Fruit fly (Drosophila melanogaster) whole organism, embryonic: ENCODE results near the gene Rab39.
A peak's percentile ranks its signal among the peaks of the same experiment; 100 is the strongest.

ENCODE experiments used
- B-H1 ChIP-seq: fragments of 200-800 bp; sonication (Bioruptor generic); IDR thresholded peaks from 3 replicates; pipeline ENCODE4 v1.3.6; 2022; ENCODE audit warnings: missing biosample characterization, missing genetic modification characterization
- BEAF-32 ChIP-seq: fragments of 200-800 bp; sonication (Bioruptor generic); optimal IDR thresholded peaks from 3 replicates; lab custom pipeline; 2017; ENCODE audit warnings: missing biosample characterization, missing genetic modification characterization, mild to moderate bottlenecking, moderate library complexity, missing genetic modification reagents
- Bgb ChIP-seq: fragments of 200-800 bp; sonication (Bioruptor generic); IDR thresholded peaks from 2 replicates; pipeline ENCODE4 v1.3.6; 2022; ENCODE audit warnings: missing biosample characterization, missing genetic modification characterization; ENCODE audit not compliant: partially characterized antibody
- CG10366 ChIP-seq: fragments of 200-800 bp; sonication (Bioruptor generic); IDR thresholded peaks from 2 replicates; pipeline ENCODE4 v1.3.6; 2022; ENCODE audit warnings: missing biosample characterization, missing genetic modification characterization
- CG11456 ChIP-seq: fragments of 200-800 bp; sonication (Bioruptor generic); IDR thresholded peaks from 3 replicates; pipeline ENCODE4 v1.3.6; 2022; ENCODE audit warnings: missing biosample characterization, missing genetic modification characterization
- CG11504 ChIP-seq: fragments of 200-800 bp; sonication (Bioruptor generic); optimal IDR thresholded peaks from 3 replicates; lab custom pipeline; 2019; ENCODE audit warnings: missing biosample characterization, mild to moderate bottlenecking, missing genetic modification characterization, moderate library complexity
- CG11560 ChIP-seq: fragments of 200-800 bp; sonication (Bioruptor generic); IDR thresholded peaks from 3 replicates; pipeline ENCODE4 v1.3.6; 2022; ENCODE audit warnings: missing biosample characterization, missing genetic modification characterization
- CG12659 ChIP-seq: fragments of 200-800 bp; sonication (Bioruptor generic); optimal IDR thresholded peaks from 3 replicates; lab custom pipeline; 2017; ENCODE audit warnings: mild to moderate bottlenecking, missing biosample characterization, missing genetic modification reagents, missing genetic modification characterization
- CG13296 ChIP-seq: fragments of 200-800 bp; sonication (Bioruptor generic); optimal IDR thresholded peaks from 3 replicates; lab custom pipeline; 2018; ENCODE audit warnings: missing biosample characterization, mild to moderate bottlenecking, missing genetic modification characterization
- CG13424 ChIP-seq: fragments of 200-800 bp; sonication (Bioruptor generic); optimal IDR thresholded peaks from 2 replicates; lab custom pipeline; 2019; ENCODE audit warnings: missing biosample characterization, mild to moderate bottlenecking, missing genetic modification characterization, moderate library complexity
- CG13624 ChIP-seq: fragments of 200-800 bp; sonication (Bioruptor generic); optimal IDR thresholded peaks from 2 replicates; lab custom pipeline; 2016; ENCODE audit warnings: missing biosample characterization, missing genetic modification characterization
- CG13894 ChIP-seq: fragments of 200-800 bp; sonication (Bioruptor generic); optimal IDR thresholded peaks from 3 replicates; lab custom pipeline; 2018; ENCODE audit warnings: missing biosample characterization, mild to moderate bottlenecking, missing genetic modification characterization, moderate library complexity
- CG14710 ChIP-seq: fragments of 200-800 bp; sonication (Bioruptor generic); optimal IDR thresholded peaks from 3 replicates; lab custom pipeline; 2019; ENCODE audit warnings: missing biosample characterization, mild to moderate bottlenecking, missing genetic modification characterization, moderate library complexity
- CG1647 ChIP-seq: fragments of 200-800 bp; sonication (Bioruptor generic); optimal IDR thresholded peaks from 3 replicates; lab custom pipeline; 2016; ENCODE audit warnings: missing biosample characterization, missing genetic modification characterization
- CG2116 ChIP-seq: fragments of 200-800 bp; sonication (Bioruptor generic); optimal IDR thresholded peaks from 3 replicates; lab custom pipeline; 2018; ENCODE audit warnings: missing biosample characterization, mild to moderate bottlenecking, missing genetic modification characterization
- CG2199 ChIP-seq: fragments of 200-800 bp; sonication (Bioruptor generic); IDR thresholded peaks from 3 replicates; pipeline ENCODE4 v1.3.6; 2022; ENCODE audit warnings: missing biosample characterization, missing genetic modification characterization
- CG4360 ChIP-seq: fragments of 200-800 bp; sonication (Bioruptor generic); IDR thresholded peaks from 2 replicates; pipeline ENCODE4 v1.3.6; 2022; ENCODE audit warnings: missing biosample characterization, missing genetic modification characterization
- CG4617 ChIP-seq: fragments of 200-800 bp; sonication (Bioruptor generic); optimal IDR thresholded peaks from 3 replicates; lab custom pipeline; 2016; ENCODE audit warnings: missing biosample characterization, missing genetic modification characterization, borderline replicate concordance
- CG8944 ChIP-seq: fragments of 200-800 bp; sonication (Bioruptor generic); optimal IDR thresholded peaks from 3 replicates; lab custom pipeline; 2016; ENCODE audit warnings: missing biosample characterization, missing genetic modification characterization
- CG9609 ChIP-seq: fragments of 200-800 bp; sonication (Bioruptor generic); optimal IDR thresholded peaks from 3 replicates; lab custom pipeline; 2016; ENCODE audit warnings: missing biosample characterization, missing genetic modification characterization
- CoRest ChIP-seq: fragments of 200-800 bp; sonication (Bioruptor generic); optimal IDR thresholded peaks from 3 replicates; lab custom pipeline; 2018; ENCODE audit warnings: missing biosample characterization, mild to moderate bottlenecking, missing genetic modification characterization, moderate library complexity
- E2f1 ChIP-seq: fragments of 200-800 bp; sonication (Bioruptor generic); IDR thresholded peaks from 2 replicates; pipeline ENCODE4 v1.3.6; 2022; ENCODE audit warnings: missing biosample characterization, missing genetic modification characterization
- Ets65A ChIP-seq: fragments of 200-800 bp; sonication (Bioruptor generic); peaks from one replicate; lab custom pipeline; 2016; ENCODE audit warnings: missing biosample characterization, missing genetic modification characterization
- Fer3 ChIP-seq: fragments of 200-800 bp; sonication (Bioruptor generic); optimal IDR thresholded peaks from 2 replicates; lab custom pipeline; 2018; ENCODE audit warnings: missing biosample characterization, mild to moderate bottlenecking, missing genetic modification characterization, moderate library complexity
- HLH3B ChIP-seq: fragments of 200-800 bp; sonication (Bioruptor generic); IDR thresholded peaks from 2 replicates; pipeline ENCODE4 v1.3.6; 2022; ENCODE audit warnings: missing biosample characterization, missing genetic modification characterization
- Hr51 ChIP-seq, 2 experiments: fragments of 200-800 bp; sonication (Bioruptor generic); optimal IDR thresholded peaks; 2 replicates in 1 of 2; 3 replicates in 1 of 2; lab custom pipeline; 2016 to 2018; ENCODE audit warnings: missing biosample characterization in 2 of 2, missing genetic modification characterization in 2 of 2, mild to moderate bottlenecking in 1 of 2, moderate library complexity in 1 of 2
- Jarid2 ChIP-seq: fragments of 200-800 bp; sonication (Bioruptor generic); optimal IDR thresholded peaks from 3 replicates; lab custom pipeline; 2017; ENCODE audit warnings: mild to moderate bottlenecking, missing biosample characterization, missing genetic modification reagents, missing genetic modification characterization
- Kr ChIP-seq: fragments of 200-800 bp; sonication (Bioruptor generic); optimal IDR thresholded peaks from 2 replicates; lab custom pipeline; 2017; ENCODE audit warnings: missing biosample characterization, mild to moderate bottlenecking, missing genetic modification characterization
- Mes4 ChIP-seq: fragments of 200-800 bp; sonication (Bioruptor generic); optimal IDR thresholded peaks from 2 replicates; lab custom pipeline; 2016; ENCODE audit warnings: missing biosample characterization, missing genetic modification characterization
- Rfx ChIP-seq: fragments of 200-800 bp; sonication (Bioruptor generic); IDR thresholded peaks from 2 replicates; pipeline ENCODE4 v1.3.6; 2022; ENCODE audit warnings: missing biosample characterization, missing genetic modification characterization
- Sry-δ ChIP-seq: fragments of 200-800 bp; sonication (Bioruptor generic); optimal IDR thresholded peaks from 2 replicates; lab custom pipeline; 2016; ENCODE audit warnings: missing biosample characterization, missing genetic modification characterization
- Xbp1 ChIP-seq: fragments of 200-800 bp; sonication (Bioruptor generic); optimal IDR thresholded peaks from 3 replicates; lab custom pipeline; 2016; ENCODE audit warnings: missing biosample characterization, mild to moderate bottlenecking, missing genetic modification characterization
- ara ChIP-seq: fragments of 200-800 bp; sonication (Bioruptor generic); IDR thresholded peaks from 2 replicates; pipeline ENCODE4 v1.3.6; 2022; ENCODE audit warnings: missing biosample characterization, missing genetic modification characterization
- chif ChIP-seq, 2 experiments: fragments of 200-800 bp; sonication (Bioruptor generic); optimal IDR thresholded peaks; 3 replicates each; lab custom pipeline; 2016; ENCODE audit warnings: missing biosample characterization in 2 of 2, missing genetic modification characterization in 2 of 2
- dpn ChIP-seq, 2 experiments: fragments of 200-800 bp; sonication (Bioruptor generic); optimal IDR thresholded peaks; 3 replicates each; lab custom pipeline; 2016; ENCODE audit warnings: missing biosample characterization in 2 of 2, missing genetic modification characterization in 2 of 2
- emc ChIP-seq: fragments of 200-800 bp; sonication (Bioruptor generic); optimal IDR thresholded peaks from 2 replicates; lab custom pipeline; 2016; ENCODE audit warnings: missing biosample characterization, missing genetic modification characterization
- gcm ChIP-seq: fragments of 200-800 bp; sonication (Bioruptor generic); optimal IDR thresholded peaks from 2 replicates; lab custom pipeline; 2019; ENCODE audit warnings: missing biosample characterization, mild to moderate bottlenecking, missing genetic modification characterization, moderate library complexity
- kay ChIP-seq: fragments of 200-800 bp; sonication (Bioruptor generic); optimal IDR thresholded peaks from 2 replicates; lab custom pipeline; 2016; ENCODE audit warnings: missing biosample characterization, missing genetic modification characterization
- ken ChIP-seq: fragments of 200-800 bp; sonication (Bioruptor generic); IDR thresholded peaks from 3 replicates; pipeline ENCODE4 v1.3.6; 2022; ENCODE audit warnings: missing biosample characterization, missing genetic modification characterization
- klu ChIP-seq: fragments of 200-800 bp; sonication (Bioruptor generic); IDR thresholded peaks from 2 replicates; pipeline ENCODE4 v1.3.6; 2022; ENCODE audit warnings: missing biosample characterization, missing genetic modification characterization
- knrl ChIP-seq: fragments of 200-800 bp; sonication (Bioruptor generic); IDR thresholded peaks from 3 replicates; pipeline ENCODE4 v1.3.6; 2022; ENCODE audit warnings: missing biosample characterization, missing genetic modification characterization; ENCODE audit not compliant: partially characterized antibody
- lab ChIP-seq: fragments of 200-800 bp; sonication (Bioruptor generic); optimal IDR thresholded peaks from 3 replicates; lab custom pipeline; 2017; ENCODE audit warnings: missing biosample characterization, missing genetic modification characterization, mild to moderate bottlenecking, moderate library complexity, missing genetic modification reagents
- lilli ChIP-seq: fragments of 200-800 bp; sonication (Bioruptor generic); optimal IDR thresholded peaks from 3 replicates; lab custom pipeline; 2016; ENCODE audit warnings: missing biosample characterization, missing genetic modification characterization
- mam ChIP-seq: fragments of 200-800 bp; sonication (Bioruptor generic); optimal IDR thresholded peaks from 3 replicates; lab custom pipeline; 2016; ENCODE audit warnings: missing biosample characterization, missing genetic modification characterization
- nom ChIP-seq: fragments of 200-800 bp; sonication (Bioruptor generic); optimal IDR thresholded peaks from 2 replicates; lab custom pipeline; 2017; ENCODE audit warnings: missing biosample characterization, missing genetic modification characterization, mild to moderate bottlenecking, moderate library complexity, missing genetic modification reagents
- p53 ChIP-seq: fragments of 200-800 bp; sonication (Bioruptor generic); optimal IDR thresholded peaks from 2 replicates; lab custom pipeline; 2016; ENCODE audit warnings: missing biosample characterization, missing genetic modification characterization
- prd ChIP-seq, 3 experiments: fragments of >200 bp in 2 of 3; fragments of 200-800 bp in 1 of 3; sonication (Bioruptor generic) in 1 of 3; optimal IDR thresholded peaks in 2 of 3; IDR thresholded peaks in 1 of 3; 2 replicates in 2 of 3; 3 replicates in 1 of 3; pipeline versions ENCODE4 v1.3.6 to Lab custom; 2017 to 2022; ENCODE audit warnings: missing biosample characterization in 1 of 3, missing genetic modification characterization in 1 of 3
- zf30C ChIP-seq: fragments of 200-800 bp; sonication (Bioruptor generic); optimal IDR thresholded peaks from 3 replicates; lab custom pipeline; 2018; ENCODE audit warnings: missing biosample characterization, mild to moderate bottlenecking, missing genetic modification characterization

Gene Rab39

DNA sequence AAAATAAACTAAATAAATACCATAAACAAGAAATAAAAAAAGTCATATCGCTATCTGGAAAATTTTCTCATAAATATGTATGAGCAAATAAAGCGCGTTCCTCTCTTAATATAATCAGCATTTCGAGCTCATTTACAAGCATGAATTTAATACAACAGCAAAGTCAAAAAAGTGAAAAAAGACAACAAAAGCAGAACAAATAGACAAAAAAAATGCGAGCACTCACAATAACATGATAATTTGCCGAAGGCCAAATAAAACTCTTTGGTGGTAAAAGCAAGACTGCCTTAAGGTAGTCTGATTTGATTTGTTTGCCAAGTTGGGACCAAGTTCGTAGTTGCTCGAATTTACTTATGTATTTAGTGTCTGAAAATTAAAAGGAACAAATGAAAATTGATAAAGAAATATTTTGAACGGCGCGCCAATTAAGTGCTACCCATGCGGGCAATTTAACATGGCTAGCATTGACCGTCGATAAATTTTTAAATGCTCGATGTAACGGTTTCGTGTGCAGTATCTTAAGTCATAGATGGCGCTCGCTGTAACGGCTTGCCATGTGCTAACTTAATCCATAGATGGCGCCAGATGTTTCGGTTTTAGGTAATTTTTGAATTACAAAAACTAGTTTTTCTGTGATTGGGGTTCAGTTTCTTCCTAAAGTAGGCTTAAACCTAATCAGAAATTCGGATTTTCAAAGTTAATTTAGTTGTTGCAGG is 24.1 kb upstream of the Rab39 start:
- TF ChIP-seq Fer3 (tag; lab: Kevin White, UChicago) (peak; percentile 14), CG2116 (peak; percentile 86), kay (no peak), CG2199 (GFP tag; lab: Robert Waterston, UW) (0 out of 3 replicates have a peak, but pooled peaks have one; percentile 41), dpn (GFP tag; optimal IDR thresholded peaks at IDR 0.05; lab: Kevin White, UChicago) (peak; percentile 17 to 30), prd (optimal IDR thresholded peaks at IDR 0.05; lab: Kevin White, UChicago) (no peak), prd (GFP tag; IDR thresholded peaks at IDR 0.05; lab: Robert Waterston, UW) (peak; percentile 41; the same call in 2 of the 3 replicates), BEAF-32 (GFP tag; lab: Kevin White, UChicago) (peak; percentile 42), ken (peak; percentile 46; the same call in 1 of the 3 replicates), Mes4 (GFP tag; lab: Kevin White, UChicago) (no peak), klu (no peak), CG12659 (GFP tag; lab: Kevin White, UChicago) (peak; percentile 4), CG11504 (tag; lab: Kevin White, UChicago) (peak; percentile 38), Bgb (GFP tag; lab: Robert Waterston, UW) (peak; percentile 42; the same call in 1 of the 2 replicates), CG11560 (peak; percentile 35; the same call in 1 of the 3 replicates), Ets65A (GFP tag; lab: Kevin White, UChicago) (peak; percentile 67), CG10366 (peak; percentile 13; the same call in 1 of the 2 replicates), CG8944 (GFP tag; lab: Kevin White, UChicago) (peak; percentile 45), nom (GFP tag; lab: Kevin White, UChicago) (peak; percentile 22), E2f1 (GFP tag; lab: Robert Waterston, UW) (peak; percentile 24; the same call in 1 of the 2 replicates), Rfx (peak; percentile 72), emc (no peak), gcm (peak; percentile 25), CG11456 (peak; percentile 74; the same call in 2 of the 3 replicates), HLH3B (GFP tag; lab: Robert Waterston, UW) (no peak), p53 (peak; percentile 27), CoRest (tag; lab: Kevin White, UChicago) (peak; percentile 55), B-H1 (GFP tag; lab: Robert Waterston, UW) (no peak), lilli (GFP tag; lab: Kevin White, UChicago) (peak; percentile 54), CG13624 (GFP tag; lab: Kevin White, UChicago) (peak; percentile 35), Sry-δ (GFP tag; lab: Kevin White, UChicago) (peak; percentile 61), ara (GFP tag; lab: Robert Waterston, UW) (no peak), lab (peak; percentile 26), Kr (no peak), CG4617 (GFP tag; lab: Kevin White, UChicago) (no peak), CG13894 (peak; percentile 52), CG14710 (tag; lab: Kevin White, UChicago) (peak; percentile 53), zf30C (GFP tag; lab: Kevin White, UChicago) (peak; percentile 14), CG1647 (GFP tag; lab: Kevin White, UChicago) (peak; percentile 26), mam (peak; percentile 9), knrl (peak; percentile 32; the same call in 1 of the 3 replicates), CG9609 (GFP tag; lab: Kevin White, UChicago) (peak; percentile 22), CG4360 (0 out of 2 replicates have a peak, but pooled peaks have one; percentile 7), CG13424 (tag; lab: Kevin White, UChicago) (no peak), Jarid2 (GFP tag; lab: Kevin White, UChicago) (no peak), CG13296 (GFP tag; lab: Kevin White, UChicago) (peak; percentile 30), Hr51 (GFP tag; optimal IDR thresholded peaks at IDR 0.05; lab: Kevin White, UChicago) (peak in 1 of 2 experiments; percentile 24), chif (GFP tag; optimal IDR thresholded peaks at IDR 0.05; lab: Kevin White, UChicago) (peak in 1 of 2 experiments; percentile 55), Xbp1 (peak; percentile 71)
